Fruit fly (Drosophila melanogaster) whole organism, embryonic: Measurements from ENCODE around the gene CG11458.
A peak's percentile ranks its signal among the peaks of the same experiment; 100 is the strongest.

Experiments used
- Atf6 ChIP-seq: fragments of 200-800 bp; sonication (Bioruptor generic); IDR thresholded peaks from 2 replicates; pipeline ENCODE4 v1.3.6; 2022; ENCODE audit warnings: missing biosample characterization, missing genetic modification characterization
- CG10209 ChIP-seq: fragments of 200-800 bp; sonication (Bioruptor generic); optimal IDR thresholded peaks from 3 replicates; lab custom pipeline; 2017; ENCODE audit warnings: missing biosample characterization, mild to moderate bottlenecking, missing genetic modification characterization, missing genetic modification reagents
- CG11085 ChIP-seq: fragments of 200-800 bp; sonication (Bioruptor generic); IDR thresholded peaks from 2 replicates; pipeline ENCODE4 v1.3.6; 2022; ENCODE audit warnings: missing biosample characterization, missing genetic modification characterization
- CG11504 ChIP-seq: fragments of 200-800 bp; sonication (Bioruptor generic); optimal IDR thresholded peaks from 3 replicates; lab custom pipeline; 2019; ENCODE audit warnings: missing biosample characterization, mild to moderate bottlenecking, missing genetic modification characterization, moderate library complexity
- CG12769 ChIP-seq: fragments of 200-800 bp; sonication (Bioruptor generic); optimal IDR thresholded peaks from 2 replicates; lab custom pipeline; 2019; ENCODE audit warnings: missing biosample characterization, mild to moderate bottlenecking, missing genetic modification characterization, moderate library complexity
- CG13123 ChIP-seq: fragments of 200-800 bp; sonication (Bioruptor generic); optimal IDR thresholded peaks from 2 replicates; lab custom pipeline; 2016; ENCODE audit warnings: missing biosample characterization, missing genetic modification characterization
- CG15269 ChIP-seq: fragments of 200-800 bp; sonication (Bioruptor generic); optimal IDR thresholded peaks from 2 replicates; lab custom pipeline; 2018; ENCODE audit warnings: missing biosample characterization, mild to moderate bottlenecking, missing genetic modification characterization, moderate library complexity
- CG1603 ChIP-seq: fragments of 200-800 bp; sonication (Bioruptor generic); optimal IDR thresholded peaks from 2 replicates; lab custom pipeline; 2019; ENCODE audit warnings: missing biosample characterization, mild to moderate bottlenecking, missing genetic modification characterization, moderate library complexity
- CG17186 ChIP-seq: fragments of 200-800 bp; sonication (Bioruptor generic); optimal IDR thresholded peaks from 3 replicates; lab custom pipeline; 2017; ENCODE audit warnings: missing biosample characterization, missing genetic modification reagents, missing genetic modification characterization
- CG17385 ChIP-seq: fragments of 200-800 bp; sonication (Bioruptor generic); optimal IDR thresholded peaks from 3 replicates; lab custom pipeline; 2018; ENCODE audit warnings: missing biosample characterization, mild to moderate bottlenecking, missing genetic modification characterization
- CG18599 ChIP-seq: fragments of 200-800 bp; sonication (Bioruptor generic); optimal IDR thresholded peaks from 3 replicates; lab custom pipeline; 2017; ENCODE audit warnings: missing biosample characterization, missing genetic modification characterization, mild to moderate bottlenecking, moderate library complexity, missing genetic modification reagents
- CG2116 ChIP-seq: fragments of 200-800 bp; sonication (Bioruptor generic); optimal IDR thresholded peaks from 3 replicates; lab custom pipeline; 2018; ENCODE audit warnings: missing biosample characterization, mild to moderate bottlenecking, missing genetic modification characterization
- CG2120 ChIP-seq: fragments of 200-800 bp; sonication (Bioruptor generic); optimal IDR thresholded peaks from 3 replicates; lab custom pipeline; 2016; ENCODE audit warnings: missing biosample characterization, missing genetic modification characterization
- CG2678 ChIP-seq: fragments of 200-800 bp; sonication (Bioruptor generic); optimal IDR thresholded peaks from 3 replicates; lab custom pipeline; 2019; ENCODE audit warnings: missing biosample characterization, mild to moderate bottlenecking, missing genetic modification characterization, moderate library complexity
- CG31441 ChIP-seq: fragments of 200-800 bp; sonication (Bioruptor generic); IDR thresholded peaks from 2 replicates; pipeline ENCODE4 v1.3.6; 2022; ENCODE audit warnings: missing biosample characterization, missing genetic modification characterization
- CG32532 ChIP-seq: fragments of 200-800 bp; sonication (Bioruptor generic); IDR thresholded peaks from 2 replicates; pipeline ENCODE4 v1.3.6; 2022; ENCODE audit warnings: missing biosample characterization, missing genetic modification characterization
- CG6813 ChIP-seq: fragments of 200-800 bp; sonication (Bioruptor generic); optimal IDR thresholded peaks from 2 replicates; lab custom pipeline; 2017; ENCODE audit warnings: missing biosample characterization, missing genetic modification characterization, mild to moderate bottlenecking, moderate library complexity, missing genetic modification reagents
- CG7839 ChIP-seq: fragments of 200-800 bp; sonication (Bioruptor generic); optimal IDR thresholded peaks from 3 replicates; lab custom pipeline; 2018; ENCODE audit warnings: missing biosample characterization, mild to moderate bottlenecking, missing genetic modification characterization, moderate library complexity
- CG8924 ChIP-seq: fragments of 200-800 bp; optimal IDR thresholded peaks from 3 replicates; lab custom pipeline; 2019; ENCODE audit warnings: missing biosample characterization, mild to moderate bottlenecking, missing genetic modification characterization, moderate library complexity
- CG9797 ChIP-seq: fragments of 200-800 bp; sonication (Bioruptor generic); optimal IDR thresholded peaks from 3 replicates; lab custom pipeline; 2018; ENCODE audit warnings: missing biosample characterization, mild to moderate bottlenecking, missing genetic modification characterization
- CoRest ChIP-seq: fragments of 200-800 bp; sonication (Bioruptor generic); optimal IDR thresholded peaks from 3 replicates; lab custom pipeline; 2018; ENCODE audit warnings: missing biosample characterization, mild to moderate bottlenecking, missing genetic modification characterization, moderate library complexity
- Dbx ChIP-seq: fragments of 200-800 bp; sonication (Bioruptor generic); IDR thresholded peaks from 3 replicates; pipeline ENCODE4 v1.3.6; 2022; ENCODE audit warnings: missing biosample characterization, missing genetic modification characterization
- E2f2 ChIP-seq: fragments of 200-800 bp; sonication (Bioruptor generic); IDR thresholded peaks from 2 replicates; pipeline ENCODE4 v1.3.6; 2022; ENCODE audit warnings: missing biosample characterization, missing genetic modification characterization
- Eip74EF ChIP-seq, 2 experiments: fragments of 200-800 bp in 1 of 2; fragments of >200 bp in 1 of 2; sonication (Bioruptor generic) in 1 of 2; optimal IDR thresholded peaks; 2 replicates each; lab custom pipeline; 2017 to 2019; ENCODE audit warnings: missing biosample characterization in 2 of 2, missing genetic modification characterization in 2 of 2, mild to moderate bottlenecking in 1 of 2, moderate library complexity in 1 of 2
- Fer3 ChIP-seq: fragments of 200-800 bp; sonication (Bioruptor generic); optimal IDR thresholded peaks from 2 replicates; lab custom pipeline; 2018; ENCODE audit warnings: missing biosample characterization, mild to moderate bottlenecking, missing genetic modification characterization, moderate library complexity
- Hand ChIP-seq: fragments of 200-800 bp; sonication (Bioruptor generic); optimal IDR thresholded peaks from 2 replicates; lab custom pipeline; 2017; ENCODE audit warnings: mild to moderate bottlenecking, missing biosample characterization, missing genetic modification reagents, missing genetic modification characterization
- Hmr ChIP-seq: fragments of 200-800 bp; sonication (Bioruptor generic); optimal IDR thresholded peaks from 3 replicates; lab custom pipeline; 2017; ENCODE audit warnings: mild to moderate bottlenecking, missing biosample characterization, missing genetic modification reagents, missing genetic modification characterization
- Hr51 ChIP-seq, 2 experiments: fragments of 200-800 bp; sonication (Bioruptor generic); optimal IDR thresholded peaks; 2 replicates in 1 of 2; 3 replicates in 1 of 2; lab custom pipeline; 2016 to 2018; ENCODE audit warnings: missing biosample characterization in 2 of 2, missing genetic modification characterization in 2 of 2, mild to moderate bottlenecking in 1 of 2, moderate library complexity in 1 of 2
- Meics ChIP-seq: fragments of 200-800 bp; sonication (Bioruptor generic); optimal IDR thresholded peaks from 2 replicates; lab custom pipeline; 2017; ENCODE audit warnings: missing biosample characterization, mild to moderate bottlenecking, missing genetic modification characterization
- Ptx1 ChIP-seq: fragments of 200-800 bp; sonication (Bioruptor generic); IDR thresholded peaks from 2 replicates; pipeline ENCODE4 v1.3.6; 2022; ENCODE audit warnings: missing biosample characterization, missing genetic modification characterization
- Side ChIP-seq: fragments of 200-800 bp; sonication (Bioruptor generic); optimal IDR thresholded peaks from 2 replicates; lab custom pipeline; 2016; ENCODE audit warnings: missing biosample characterization, missing genetic modification characterization
- Sox102F ChIP-seq: fragments of 200-800 bp; sonication (Bioruptor generic); optimal IDR thresholded peaks from 2 replicates; lab custom pipeline; 2018; ENCODE audit warnings: missing biosample characterization, mild to moderate bottlenecking, missing genetic modification characterization, moderate library complexity
- ac ChIP-seq: fragments of 200-800 bp; sonication (Bioruptor generic); optimal IDR thresholded peaks from 3 replicates; lab custom pipeline; 2017; ENCODE audit warnings: missing biosample characterization, mild to moderate bottlenecking, missing genetic modification characterization
- ap ChIP-seq: fragments of 200-800 bp; sonication (Bioruptor generic); IDR thresholded peaks from 2 replicates; pipeline ENCODE4 v1.3.6; 2022; ENCODE audit warnings: missing biosample characterization, missing genetic modification characterization
- bigmax ChIP-seq: fragments of 200-800 bp; sonication (Bioruptor generic); optimal IDR thresholded peaks from 2 replicates; lab custom pipeline; 2018; ENCODE audit warnings: missing biosample characterization, mild to moderate bottlenecking, missing genetic modification characterization
- cwo ChIP-seq: fragments of 200-800 bp; sonication (Bioruptor generic); optimal IDR thresholded peaks from 3 replicates; lab custom pipeline; 2017; ENCODE audit warnings: missing biosample characterization, missing genetic modification characterization, mild to moderate bottlenecking, moderate library complexity, missing genetic modification reagents
- dmrt99B ChIP-seq: fragments of 200-800 bp; sonication (Bioruptor generic); optimal IDR thresholded peaks from 2 replicates; lab custom pipeline; 2018; ENCODE audit warnings: missing biosample characterization, mild to moderate bottlenecking, missing genetic modification characterization, moderate library complexity
- gcm2 ChIP-seq: fragments of 200-800 bp; sonication (Bioruptor generic); optimal IDR thresholded peaks from 2 replicates; lab custom pipeline; 2016; ENCODE audit warnings: missing biosample characterization, missing genetic modification characterization
- gem ChIP-seq: fragments of 200-800 bp; sonication (Bioruptor generic); optimal IDR thresholded peaks from 2 replicates; lab custom pipeline; 2019; ENCODE audit warnings: missing biosample characterization, mild to moderate bottlenecking, missing genetic modification characterization, moderate library complexity
- kni ChIP-seq: fragments of 200-800 bp; sonication (Bioruptor generic); optimal IDR thresholded peaks from 3 replicates; lab custom pipeline; 2017; ENCODE audit warnings: mild to moderate bottlenecking, missing biosample characterization, missing genetic modification reagents, missing genetic modification characterization
- lab ChIP-seq: fragments of 200-800 bp; sonication (Bioruptor generic); optimal IDR thresholded peaks from 3 replicates; lab custom pipeline; 2017; ENCODE audit warnings: missing biosample characterization, missing genetic modification characterization, mild to moderate bottlenecking, moderate library complexity, missing genetic modification reagents
- maf-S ChIP-seq: fragments of 200-800 bp; sonication (Bioruptor generic); optimal IDR thresholded peaks from 2 replicates; lab custom pipeline; 2016; ENCODE audit warnings: missing biosample characterization, missing genetic modification characterization
- phol ChIP-seq: fragments of 200-800 bp; sonication (Bioruptor generic); optimal IDR thresholded peaks from 3 replicates; lab custom pipeline; 2018; ENCODE audit warnings: missing biosample characterization, mild to moderate bottlenecking, missing genetic modification characterization, moderate library complexity
- row ChIP-seq: fragments of 200-800 bp; sonication (Bioruptor generic); IDR thresholded peaks from 3 replicates; pipeline ENCODE4 v1.3.6; 2022; ENCODE audit warnings: missing biosample characterization, missing genetic modification characterization
- scrt ChIP-seq: fragments of 200-800 bp; sonication (Bioruptor generic); optimal IDR thresholded peaks from 2 replicates; lab custom pipeline; 2018; ENCODE audit warnings: missing biosample characterization, mild to moderate bottlenecking, missing genetic modification characterization, moderate library complexity
- ssp ChIP-seq: fragments of 200-800 bp; sonication (Bioruptor generic); IDR thresholded peaks from 2 replicates; pipeline ENCODE4 v1.3.6; 2022; ENCODE audit warnings: missing biosample characterization, missing genetic modification characterization
- unpg ChIP-seq: fragments of 200-800 bp; sonication (Bioruptor generic); optimal IDR thresholded peaks from 3 replicates; lab custom pipeline; 2018; ENCODE audit warnings: missing biosample characterization, mild to moderate bottlenecking, missing genetic modification characterization, moderate library complexity

Gene CG11458

dm6 chr3L:20900996-20901395, 4.6 kb upstream of the CG11458 start (continued):
- TF ChIP-seq Side (no peak), CG6813 (GFP tag; lab: Kevin White, UChicago) (peak; percentile 32), CG1603 (tag; lab: Kevin White, UChicago) (peak; percentile 41), CG32532 (no peak), phol (tag; lab: Kevin White, UChicago) (no peak), cwo (GFP tag; lab: Kevin White, UChicago) (no peak)

DNA sequence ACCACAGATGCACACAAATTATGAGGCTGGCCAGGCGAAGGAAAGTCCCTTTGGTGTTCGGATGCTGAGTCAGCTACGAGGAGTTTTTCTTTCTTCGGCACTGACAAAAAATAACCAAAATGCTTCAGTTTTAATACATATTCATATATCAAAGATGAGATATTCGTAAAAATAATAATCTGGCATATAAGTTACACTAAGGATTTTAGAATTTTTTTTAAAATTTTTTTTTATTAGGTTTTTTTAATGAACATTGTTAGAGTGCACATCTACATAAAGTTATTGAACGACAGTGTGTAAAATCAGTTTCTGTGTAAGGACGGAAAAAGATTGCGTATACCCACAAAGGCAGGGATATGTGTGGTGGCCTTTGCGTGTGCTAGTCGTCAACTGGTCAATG, 1.4 kb downstream of the CG11458 start:
- TF ChIP-seq Fer3 (peak; percentile 2), scrt (GFP tag; lab: Kevin White, UChicago) (peak; percentile 28), CG17186 (GFP tag; lab: Kevin White, UChicago) (no peak), E2f2 (GFP tag; lab: Robert Waterston, UW) (no peak), CG13123 (GFP tag; lab: Kevin White, UChicago) (no peak), kni (GFP tag; lab: Kevin White, UChicago) (no peak), Dbx (GFP tag; lab: Robert Waterston, UW) (no peak), row (GFP tag; lab: Robert Waterston, UW) (peak; percentile 50; the same call in 2 of the 3 replicates), CG10209 (GFP tag; lab: Kevin White, UChicago) (no peak), CG18599 (GFP tag; lab: Kevin White, UChicago) (peak; percentile 61), CG9797 (no peak), maf-S (GFP tag; lab: Kevin White, UChicago) (no peak), CG2120 (GFP tag; lab: Kevin White, UChicago) (peak; percentile 47), CG15269 (tag; lab: Kevin White, UChicago) (peak; percentile 30), ap (GFP tag; lab: Robert Waterston, UW) (0 out of 2 replicates have a peak, but pooled peaks have one; percentile 4), CG7839 (peak; percentile 41), Hmr (peak; percentile 47), CG8924 (tag; lab: Kevin White, UChicago) (peak; percentile 4), gem (tag; lab: Kevin White, UChicago) (peak; percentile 59), CG2116 (GFP tag; lab: Kevin White, UChicago) (no peak), CG11504 (tag; lab: Kevin White, UChicago) (peak; percentile 45), CG11085 (no peak), Ptx1 (GFP tag; lab: Robert Waterston, UW) (0 out of 2 replicates have a peak, but pooled peaks have one; percentile 36), Eip74EF (GFP tag; optimal IDR thresholded peaks at IDR 0.05; lab: Kevin White, UChicago) (no peak), CG17385 (GFP tag; lab: Kevin White, UChicago) (peak; percentile 9), Hr51 (GFP tag; optimal IDR thresholded peaks at IDR 0.05; lab: Kevin White, UChicago) (peak in 1 of 2 experiments; percentile 32), Sox102F (GFP tag; lab: Kevin White, UChicago) (peak; percentile 21), unpg (peak; percentile 15), Meics (GFP tag; lab: Kevin White, UChicago) (peak; percentile 45), dmrt99B (peak; percentile 46), CG31441 (GFP tag; lab: Robert Waterston, UW) (peak; percentile 36; the same call in 1 of the 2 replicates), CG2678 (tag; lab: Kevin White, UChicago) (peak; percentile 66), gcm2 (GFP tag; lab: Kevin White, UChicago) (no peak), CoRest (tag; lab: Kevin White, UChicago) (peak; percentile 26), bigmax (no peak), ac (GFP tag; lab: Kevin White, UChicago) (no peak), lab (peak; percentile 41), cwo (GFP tag; lab: Kevin White, UChicago) (peak; percentile 15), ssp (GFP tag; lab: Robert Waterston, UW) (no peak), Atf6 (peak; percentile 33; the same call in 1 of the 2 replicates), CG12769 (tag; lab: Kevin White, UChicago) (no peak), Hand (peak; percentile 22)
